Fruit fly (Drosophila melanogaster) whole organism, embryonic: ENCODE results near the gene CG34398.
A peak's percentile ranks its signal among the peaks of the same experiment; 100 is the strongest.

ENCODE experiments used
- ATbp ChIP-seq: fragments of 200-800 bp; sonication (Bioruptor generic); optimal IDR thresholded peaks from 2 replicates; lab custom pipeline; 2017; ENCODE audit warnings: missing biosample characterization, mild to moderate bottlenecking, missing genetic modification characterization, missing genetic modification reagents
- Abd-B ChIP-seq: fragments of 200-800 bp; sonication (Bioruptor generic); optimal IDR thresholded peaks from 2 replicates; lab custom pipeline; 2018; ENCODE audit warnings: missing biosample characterization, mild to moderate bottlenecking, missing genetic modification characterization, moderate library complexity
- Atf6 ChIP-seq: fragments of 200-800 bp; sonication (Bioruptor generic); IDR thresholded peaks from 2 replicates; pipeline ENCODE4 v1.3.6; 2022; ENCODE audit warnings: missing biosample characterization, missing genetic modification characterization
- CG12104 ChIP-seq: fragments of 200-800 bp; sonication (Bioruptor generic); optimal IDR thresholded peaks from 3 replicates; lab custom pipeline; 2016; ENCODE audit warnings: missing biosample characterization, missing genetic modification characterization
- CG14441 ChIP-seq: fragments of 200-800 bp; sonication (Bioruptor generic); IDR thresholded peaks from 2 replicates; pipeline ENCODE4 v1.3.6; 2022; ENCODE audit warnings: missing biosample characterization, missing genetic modification characterization
- CG15269 ChIP-seq: fragments of 200-800 bp; sonication (Bioruptor generic); optimal IDR thresholded peaks from 2 replicates; lab custom pipeline; 2018; ENCODE audit warnings: missing biosample characterization, mild to moderate bottlenecking, missing genetic modification characterization, moderate library complexity
- CG15601 ChIP-seq: fragments of 200-800 bp; sonication (Bioruptor generic); optimal IDR thresholded peaks from 3 replicates; lab custom pipeline; 2019; ENCODE audit warnings: missing biosample characterization, mild to moderate bottlenecking, missing genetic modification characterization, moderate library complexity
- CG1603 ChIP-seq: fragments of 200-800 bp; sonication (Bioruptor generic); optimal IDR thresholded peaks from 2 replicates; lab custom pipeline; 2019; ENCODE audit warnings: missing biosample characterization, mild to moderate bottlenecking, missing genetic modification characterization, moderate library complexity
- CG17612 ChIP-seq: fragments of 200-800 bp; sonication (Bioruptor generic); IDR thresholded peaks from 2 replicates; pipeline ENCODE4 v1.3.6; 2022; ENCODE audit warnings: missing biosample characterization, missing genetic modification characterization
- CG18476 ChIP-seq: fragments of 200-800 bp; sonication (Bioruptor generic); optimal IDR thresholded peaks from 2 replicates; lab custom pipeline; 2016; ENCODE audit warnings: missing biosample characterization, mild to moderate bottlenecking, missing genetic modification characterization
- CG2120 ChIP-seq: fragments of 200-800 bp; sonication (Bioruptor generic); optimal IDR thresholded peaks from 3 replicates; lab custom pipeline; 2016; ENCODE audit warnings: missing biosample characterization, missing genetic modification characterization
- CG2199 ChIP-seq: fragments of 200-800 bp; sonication (Bioruptor generic); IDR thresholded peaks from 3 replicates; pipeline ENCODE4 v1.3.6; 2022; ENCODE audit warnings: missing biosample characterization, missing genetic modification characterization
- CG2712 ChIP-seq: fragments of 200-800 bp; optimal IDR thresholded peaks from 3 replicates; lab custom pipeline; 2019; ENCODE audit warnings: missing biosample characterization, mild to moderate bottlenecking, missing genetic modification characterization, moderate library complexity
- CG3163 ChIP-seq: fragments of 200-800 bp; sonication (Bioruptor generic); optimal IDR thresholded peaks from 3 replicates; lab custom pipeline; 2016; ENCODE audit warnings: missing biosample characterization, missing genetic modification characterization
- CG34376 ChIP-seq: fragments of 200-800 bp; sonication (Bioruptor generic); optimal IDR thresholded peaks from 2 replicates; lab custom pipeline; 2018; ENCODE audit warnings: missing biosample characterization, mild to moderate bottlenecking, missing genetic modification characterization
- CG5180 ChIP-seq: fragments of 200-800 bp; sonication (Bioruptor generic); optimal IDR thresholded peaks from 3 replicates; lab custom pipeline; 2017; ENCODE audit warnings: missing biosample characterization, missing genetic modification characterization, mild to moderate bottlenecking, moderate library complexity, missing genetic modification reagents
- CG5245 ChIP-seq: fragments of 200-800 bp; sonication (Bioruptor generic); optimal IDR thresholded peaks from 3 replicates; lab custom pipeline; 2016; ENCODE audit warnings: missing biosample characterization, missing genetic modification characterization
- CG6791 ChIP-seq: fragments of 200-800 bp; sonication (Bioruptor generic); IDR thresholded peaks from 3 replicates; pipeline ENCODE4 v1.3.6; 2022; ENCODE audit warnings: missing biosample characterization, missing genetic modification characterization; ENCODE audit not compliant: partially characterized antibody
- CG6813 ChIP-seq: fragments of 200-800 bp; sonication (Bioruptor generic); optimal IDR thresholded peaks from 2 replicates; lab custom pipeline; 2017; ENCODE audit warnings: missing biosample characterization, missing genetic modification characterization, mild to moderate bottlenecking, moderate library complexity, missing genetic modification reagents
- CG9215 ChIP-seq: fragments of 200-800 bp; sonication (Bioruptor generic); IDR thresholded peaks from 2 replicates; pipeline ENCODE4 v1.3.6; 2022; ENCODE audit warnings: missing biosample characterization, missing genetic modification characterization
- Camta ChIP-seq: fragments of 200-800 bp; sonication (Bioruptor generic); optimal IDR thresholded peaks from 2 replicates; lab custom pipeline; 2016; ENCODE audit warnings: missing biosample characterization, missing genetic modification characterization
- D ChIP-seq, 2 experiments: fragments of 200-800 bp in 1 of 2; fragments of >200 bp in 1 of 2; sonication (Bioruptor generic) in 1 of 2; optimal IDR thresholded peaks; 2 replicates in 1 of 2; 3 replicates in 1 of 2; lab custom pipeline; 2017; ENCODE audit warnings: mild to moderate bottlenecking in 1 of 2, missing biosample characterization in 1 of 2, missing genetic modification characterization in 1 of 2, missing genetic modification reagents in 1 of 2
- Dll ChIP-seq: fragments of 200-800 bp; sonication (Bioruptor generic); IDR thresholded peaks from 4 replicates; pipeline ENCODE4 v1.3.6; 2022; ENCODE audit warnings: missing biosample characterization, missing genetic modification characterization; ENCODE audit not compliant: partially characterized antibody
- Dref ChIP-seq: fragments of 200-800 bp; sonication (Bioruptor generic); IDR thresholded peaks from 2 replicates; pipeline ENCODE4 v1.3.6; 2022; ENCODE audit warnings: missing biosample characterization, missing genetic modification characterization
- Fer1 ChIP-seq: fragments of 200-800 bp; sonication (Bioruptor generic); optimal IDR thresholded peaks from 2 replicates; lab custom pipeline; 2017; ENCODE audit warnings: missing biosample characterization, mild to moderate bottlenecking, missing genetic modification characterization
- Fer2 ChIP-seq: fragments of 200-800 bp; sonication (Bioruptor generic); optimal IDR thresholded peaks from 2 replicates; lab custom pipeline; 2018; ENCODE audit warnings: missing biosample characterization, mild to moderate bottlenecking, missing genetic modification characterization, moderate library complexity
- HLH3B ChIP-seq: fragments of 200-800 bp; sonication (Bioruptor generic); IDR thresholded peaks from 2 replicates; pipeline ENCODE4 v1.3.6; 2022; ENCODE audit warnings: missing biosample characterization, missing genetic modification characterization
- Hand ChIP-seq: fragments of 200-800 bp; sonication (Bioruptor generic); optimal IDR thresholded peaks from 2 replicates; lab custom pipeline; 2017; ENCODE audit warnings: mild to moderate bottlenecking, missing biosample characterization, missing genetic modification reagents, missing genetic modification characterization
- HmgZ ChIP-seq: fragments of 200-800 bp; sonication (Bioruptor generic); optimal IDR thresholded peaks from 2 replicates; lab custom pipeline; 2018; ENCODE audit warnings: missing biosample characterization, mild to moderate bottlenecking, missing genetic modification characterization
- MESR4 ChIP-seq: fragments of 200-800 bp; sonication (Bioruptor generic); optimal IDR thresholded peaks from 2 replicates; lab custom pipeline; 2018; ENCODE audit warnings: missing biosample characterization, mild to moderate bottlenecking, missing genetic modification characterization, moderate library complexity
- NfI ChIP-seq: fragments of 200-800 bp; sonication (Bioruptor generic); optimal IDR thresholded peaks from 3 replicates; lab custom pipeline; 2018; ENCODE audit warnings: missing biosample characterization, mild to moderate bottlenecking, missing genetic modification characterization, moderate library complexity
- Oli ChIP-seq: fragments of 200-800 bp; sonication (Bioruptor generic); optimal IDR thresholded peaks from 2 replicates; lab custom pipeline; 2018; ENCODE audit warnings: missing biosample characterization, mild to moderate bottlenecking, missing genetic modification characterization, moderate library complexity
- Opbp ChIP-seq: fragments of 200-800 bp; sonication (Bioruptor generic); IDR thresholded peaks from 3 replicates; pipeline ENCODE4 v1.3.6; 2022; ENCODE audit warnings: missing biosample characterization, missing genetic modification characterization; ENCODE audit not compliant: partially characterized antibody
- Ptx1 ChIP-seq: fragments of 200-800 bp; sonication (Bioruptor generic); IDR thresholded peaks from 2 replicates; pipeline ENCODE4 v1.3.6; 2022; ENCODE audit warnings: missing biosample characterization, missing genetic modification characterization
- Rx ChIP-seq: fragments of 200-800 bp; sonication (Bioruptor generic); IDR thresholded peaks from 2 replicates; pipeline ENCODE4 v1.3.6; 2022; ENCODE audit warnings: missing biosample characterization, missing genetic modification characterization
- Scr ChIP-seq: fragments of 200-800 bp; sonication (Bioruptor generic); IDR thresholded peaks from 2 replicates; pipeline ENCODE4 v1.3.6; 2022; ENCODE audit warnings: missing biosample characterization, missing genetic modification characterization; ENCODE audit not compliant: partially characterized antibody
- Trl ChIP-seq, 3 experiments: fragments of >200 bp in 2 of 3; fragments of 200-800 bp in 1 of 3; sonication (Bioruptor generic) in 1 of 3; optimal IDR thresholded peaks; 2 replicates in 1 of 3; 3 replicates in 2 of 3; lab custom pipeline; 2016 to 2017; ENCODE audit warnings: missing biosample characterization in 1 of 3, missing genetic modification characterization in 1 of 3
- YL-1 ChIP-seq: fragments of 200-800 bp; sonication (Bioruptor generic); optimal IDR thresholded peaks from 3 replicates; lab custom pipeline; 2017; ENCODE audit warnings: missing biosample characterization, mild to moderate bottlenecking, missing genetic modification characterization
- bcd ChIP-seq: fragments of 200-800 bp; sonication (Bioruptor generic); optimal IDR thresholded peaks from 2 replicates; lab custom pipeline; 2017; ENCODE audit warnings: missing biosample characterization, mild to moderate bottlenecking, missing genetic modification characterization
- cwo ChIP-seq: fragments of 200-800 bp; sonication (Bioruptor generic); optimal IDR thresholded peaks from 3 replicates; lab custom pipeline; 2017; ENCODE audit warnings: missing biosample characterization, missing genetic modification characterization, mild to moderate bottlenecking, moderate library complexity, missing genetic modification reagents
- disco-r ChIP-seq: fragments of 200-800 bp; sonication (Bioruptor generic); optimal IDR thresholded peaks from 2 replicates; lab custom pipeline; 2016; ENCODE audit warnings: missing biosample characterization, missing genetic modification characterization
- grau ChIP-seq: fragments of 200-800 bp; optimal IDR thresholded peaks from 3 replicates; lab custom pipeline; 2019; ENCODE audit warnings: missing biosample characterization, mild to moderate bottlenecking, missing genetic modification characterization, moderate library complexity
- insv ChIP-seq, 2 experiments: fragments of 200-800 bp; sonication (Bioruptor generic); optimal IDR thresholded peaks; 3 replicates each; lab custom pipeline; 2016 to 2018; ENCODE audit warnings: missing biosample characterization in 2 of 2, missing genetic modification characterization in 2 of 2
- lilli ChIP-seq: fragments of 200-800 bp; sonication (Bioruptor generic); optimal IDR thresholded peaks from 3 replicates; lab custom pipeline; 2016; ENCODE audit warnings: missing biosample characterization, missing genetic modification characterization
- nmo ChIP-seq: fragments of 200-800 bp; sonication (Bioruptor generic); optimal IDR thresholded peaks from 2 replicates; lab custom pipeline; 2018; ENCODE audit warnings: missing biosample characterization, mild to moderate bottlenecking, missing genetic modification characterization, moderate library complexity
- sens ChIP-seq: fragments of 200-800 bp; sonication (Bioruptor generic); peaks from one replicate; lab custom pipeline; 2016; ENCODE audit warnings: missing biosample characterization, missing genetic modification characterization
- sisA ChIP-seq: fragments of 200-800 bp; sonication (Bioruptor generic); IDR thresholded peaks from 2 replicates; pipeline ENCODE4 v1.3.6; 2022; ENCODE audit warnings: missing biosample characterization, missing genetic modification characterization
- vnd ChIP-seq: fragments of 200-800 bp; sonication (Bioruptor generic); IDR thresholded peaks from 3 replicates; pipeline ENCODE4 v1.3.6; 2022; ENCODE audit warnings: missing biosample characterization, missing genetic modification characterization; ENCODE audit not compliant: partially characterized antibody
- wek ChIP-seq: fragments of 200-800 bp; sonication (Bioruptor generic); optimal IDR thresholded peaks from 3 replicates; lab custom pipeline; 2018; ENCODE audit warnings: missing biosample characterization, mild to moderate bottlenecking, missing genetic modification characterization, moderate library complexity

The CG34398 gene

DNA sequence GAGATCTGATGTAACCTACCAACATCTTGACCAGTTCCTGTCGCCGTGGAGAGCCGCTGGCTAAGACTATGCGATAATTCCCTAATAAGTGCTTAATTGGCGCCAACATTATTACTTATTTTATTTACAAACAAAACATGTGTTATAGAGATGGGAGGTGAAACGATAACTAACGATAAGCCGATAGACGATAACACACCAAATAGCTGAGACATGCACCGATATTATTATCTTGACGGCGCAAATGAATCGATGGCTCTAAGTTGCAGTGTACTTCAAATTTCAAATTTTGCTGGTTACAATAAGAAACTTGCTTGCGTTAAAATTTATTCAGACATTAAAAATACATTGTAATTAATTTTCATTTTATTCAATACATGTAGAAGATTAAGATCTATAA, 44.5 kb downstream of the CG34398 start, which contains the start of gene CG9515 (continued):
- TF ChIP-seq wek (GFP tag; lab: Kevin White, UChicago) (no peak), CG2120 (GFP tag; lab: Kevin White, UChicago) (peak; percentile 24), Opbp (peak; percentile 86), CG17612 (GFP tag; lab: Robert Waterston, UW) (no peak), vnd (GFP tag; lab: Robert Waterston, UW) (peak; percentile 69), CG12104 (GFP tag; lab: Kevin White, UChicago) (no peak), Fer1 (GFP tag; lab: Kevin White, UChicago) (peak; percentile 6), Fer2 (tag; lab: Kevin White, UChicago) (no peak), Atf6 (no peak), CG2712 (tag; lab: Kevin White, UChicago) (peak; percentile 26), YL-1 (GFP tag; lab: Kevin White, UChicago) (peak; percentile 35), disco-r (GFP tag; lab: Kevin White, UChicago) (no peak), CG5245 (no peak), Dref (GFP tag; lab: Robert Waterston, UW) (peak; percentile 99), CG14441 (GFP tag; lab: Robert Waterston, UW) (no peak), Ptx1 (GFP tag; lab: Robert Waterston, UW) (no peak), CG15601 (tag; lab: Kevin White, UChicago) (no peak), CG9215 (GFP tag; lab: Robert Waterston, UW) (no peak), HLH3B (no peak), MESR4 (peak; percentile 21), insv (GFP tag; optimal IDR thresholded peaks at IDR 0.05; lab: Kevin White, UChicago) (peak in 1 of 2 experiments; percentile 21), CG1603 (tag; lab: Kevin White, UChicago) (peak; percentile 71), Hand (no peak), CG6791 (GFP tag; lab: Robert Waterston, UW) (peak; percentile 98), Scr (peak; percentile 71), CG5180 (GFP tag; lab: Kevin White, UChicago) (no peak), CG18476 (no peak), bcd (no peak), lilli (GFP tag; lab: Kevin White, UChicago) (peak; percentile 32), HmgZ (tag; lab: Kevin White, UChicago) (peak; percentile 81), CG2199 (0 out of 3 replicates have a peak, but pooled peaks have one; percentile 55), Trl (optimal IDR thresholded peaks at IDR 0.05; lab: Kevin White, UChicago) (no peak), Trl (GFP tag; optimal IDR thresholded peaks at IDR 0.05; lab: Kevin White, UChicago) (no peak), CG3163 (GFP tag; lab: Kevin White, UChicago) (no peak), Rx (GFP tag; lab: Robert Waterston, UW) (no peak), Dll (GFP tag; lab: Robert Waterston, UW) (peak; percentile 86), grau (peak; percentile 21), nmo (GFP tag; lab: Kevin White, UChicago) (peak; percentile 34), Camta (GFP tag; lab: Kevin White, UChicago) (no peak), D (optimal IDR thresholded peaks at IDR 0.05; lab: Kevin White, UChicago) (no peak), D (GFP tag; optimal IDR thresholded peaks at IDR 0.05; lab: Kevin White, UChicago) (no peak), CG34376 (GFP tag; lab: Kevin White, UChicago) (no peak), ATbp (GFP tag; lab: Kevin White, UChicago) (no peak), Abd-B (no peak), CG6813 (GFP tag; lab: Kevin White, UChicago) (no peak), sens (no peak), CG15269 (tag; lab: Kevin White, UChicago) (no peak), NfI (GFP tag; lab: Kevin White, UChicago) (no peak), sisA (no peak), Oli (no peak), cwo (GFP tag; lab: Kevin White, UChicago) (no peak)
